Worm (Caenorhabditis elegans): ENCODE measurements around the gene F48D6.4.

DNA sequence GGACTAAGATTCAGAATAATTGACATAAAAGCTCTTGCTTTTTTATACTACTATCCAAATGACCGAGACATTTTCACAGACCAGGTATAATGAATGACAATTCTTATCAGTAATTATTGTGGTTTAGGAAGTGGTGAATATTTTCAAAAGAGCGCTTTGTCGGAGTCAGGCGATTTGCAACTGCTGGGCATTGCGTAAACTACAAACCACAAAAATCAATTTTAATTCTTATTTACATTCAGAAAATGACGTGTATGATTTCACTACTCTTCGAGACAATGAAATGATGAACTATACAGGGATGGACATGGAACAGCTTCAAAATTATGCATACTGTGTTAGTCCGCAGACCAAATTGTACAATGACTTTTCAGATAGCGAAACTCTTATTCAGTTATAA lies 37.5 kb upstream of the F48D6.4 start:
- no peak for TF ChIP-seq egl-27 (tag; optimal IDR thresholded peaks at IDR 0.05)
- TF ChIP-seq nhr-28 (tag; optimal IDR thresholded peaks at IDR 0.05) = no peak
- no peak for TF ChIP-seq ztf-11 (tag; optimal IDR thresholded peaks at IDR 0.05)
- no peak for TF ChIP-seq jun-1 (tag; optimal IDR thresholded peaks at IDR 0.05)
- TF ChIP-seq nhr-237 (tag; optimal IDR thresholded peaks at IDR 0.05) = no peak
